Worm (Caenorhabditis elegans) whole organism, late embryonic: Measurements from ENCODE around the gene C44F1.1.

ENCODE experiments used
- C08G9.2 ChIP-seq: sonication (generic microtip); optimal IDR thresholded peaks from 2 replicates; lab custom pipeline; 2016; ENCODE audit warnings: mild to moderate bottlenecking, missing genetic modification characterization, moderate library complexity, missing compliant biosample characterization
- F13H6.1 ChIP-seq: sonication (generic microtip); optimal IDR thresholded peaks from 2 replicates; lab custom pipeline; 2016; ENCODE audit warnings: missing genetic modification characterization, missing compliant biosample characterization
- ahr-1 ChIP-seq: sonication (generic microtip); optimal IDR thresholded peaks from 2 replicates; lab custom pipeline; 2016; ENCODE audit warnings: missing genetic modification characterization, missing compliant biosample characterization
- ceh-18 ChIP-seq: sonication (generic microtip); optimal IDR thresholded peaks from 2 replicates; lab custom pipeline; 2016; ENCODE audit warnings: missing genetic modification characterization, missing compliant biosample characterization
- ceh-30 ChIP-seq: fragments of 150-350 bp; optimal IDR thresholded peaks from 2 replicates; lab custom pipeline; 2014; ENCODE audit warnings: missing biosample characterization, missing genetic modification characterization
- ceh-34 ChIP-seq: sonication (generic microtip); optimal IDR thresholded peaks from 2 replicates; lab custom pipeline; 2016; ENCODE audit warnings: mild to moderate bottlenecking, missing genetic modification characterization, missing compliant biosample characterization
- eyg-1 ChIP-seq: sonication (generic microtip); optimal IDR thresholded peaks from 2 replicates; lab custom pipeline; 2016; ENCODE audit warnings: missing genotype, missing genetic modification characterization, missing compliant biosample characterization
- fkh-6 ChIP-seq: sonication (generic microtip); optimal IDR thresholded peaks from 2 replicates; lab custom pipeline; 2016; ENCODE audit warnings: missing genetic modification characterization, missing compliant biosample characterization
- lim-6 ChIP-seq: sonication (generic microtip); optimal IDR thresholded peaks from 2 replicates; lab custom pipeline; 2016; ENCODE audit warnings: missing genetic modification characterization, missing compliant biosample characterization
- nhr-232 ChIP-seq: sonication (generic microtip); optimal IDR thresholded peaks from 2 replicates; lab custom pipeline; 2016; ENCODE audit warnings: missing genetic modification characterization, missing compliant biosample characterization
- pha-4 ChIP-seq: fragments of 150-350 bp; optimal IDR thresholded peaks from 2 replicates; lab custom pipeline; 2018; ENCODE audit warnings: missing biosample characterization, missing genetic modification reagents, missing genetic modification characterization
- pqm-1 ChIP-seq: sonication (generic microtip); optimal IDR thresholded peaks from 2 replicates; lab custom pipeline; 2016; ENCODE audit warnings: missing genetic modification characterization, missing compliant biosample characterization
- pros-1 ChIP-seq: fragments of 150-350 bp; optimal IDR thresholded peaks from 2 replicates; lab custom pipeline; 2014; ENCODE audit warnings: missing biosample characterization, missing genetic modification reagents, missing genetic modification characterization
- tbx-7 ChIP-seq: sonication (generic microtip); optimal IDR thresholded peaks from 2 replicates; lab custom pipeline; 2016; ENCODE audit warnings: missing genotype, missing genetic modification characterization, missing compliant biosample characterization
- unc-55 ChIP-seq: sonication (generic microtip); optimal IDR thresholded peaks from 2 replicates; lab custom pipeline; 2017; ENCODE audit warnings: missing biosample characterization, missing genetic modification reagents, missing genetic modification characterization

Gene C44F1.1

DNA sequence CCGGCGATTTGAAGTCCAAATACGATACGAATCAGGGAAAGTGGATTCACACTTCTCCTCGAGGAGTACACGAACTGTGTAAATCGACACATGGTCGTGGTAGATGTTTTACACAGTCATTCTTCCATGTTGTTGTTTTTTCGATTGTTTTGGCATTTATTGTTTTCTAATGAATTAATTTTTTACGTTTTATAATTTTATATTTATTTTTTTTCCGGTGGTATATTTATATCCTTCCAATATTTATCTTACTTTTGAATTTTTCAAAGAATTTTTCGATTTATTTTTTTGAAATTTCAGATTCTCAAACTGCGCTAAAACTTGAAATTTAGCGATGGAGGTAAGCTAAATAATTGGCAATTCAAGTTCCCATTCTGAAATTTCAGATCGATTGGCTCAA, 52.2 kb downstream of the C44F1.1 start, which contains the start of gene nrde-1:
Gene nrde-1, plus strand, starts transcription at position 301 of the 400 bp plus-strand sequence.
- no peak for TF ChIP-seq pros-1 (tag; lab: Kevin White, UChicago)
- TF ChIP-seq ceh-34 = no peak
- TF ChIP-seq fkh-6 = no peak
- TF ChIP-seq ahr-1 (tag; lab: Kevin White, UChicago) = no peak
- no peak for TF ChIP-seq nhr-232 (tag; lab: Kevin White, UChicago)
- TF ChIP-seq ceh-30 (tag; lab: Kevin White, UChicago) = no peak
- TF ChIP-seq C08G9.2 (tag; lab: Kevin White, UChicago) = no peak
- TF ChIP-seq unc-55 (GFP tag; lab: Kevin White, UChicago) = no peak
- no peak for TF ChIP-seq lim-6 (tag; lab: Kevin White, UChicago)
- no peak for TF ChIP-seq pqm-1 (tag; lab: Kevin White, UChicago)
- no peak for TF ChIP-seq F13H6.1 (tag; lab: Kevin White, UChicago)
- TF ChIP-seq ceh-18 (tag; lab: Kevin White, UChicago) = no peak
- TF ChIP-seq tbx-7 (tag; lab: Kevin White, UChicago) = no peak
- TF ChIP-seq eyg-1 (tag; lab: Kevin White, UChicago) = no peak
- no peak for TF ChIP-seq pha-4
